Fruit fly (Drosophila melanogaster): ENCODE data around the gene Muc18B.

The Muc18B gene

DNA sequence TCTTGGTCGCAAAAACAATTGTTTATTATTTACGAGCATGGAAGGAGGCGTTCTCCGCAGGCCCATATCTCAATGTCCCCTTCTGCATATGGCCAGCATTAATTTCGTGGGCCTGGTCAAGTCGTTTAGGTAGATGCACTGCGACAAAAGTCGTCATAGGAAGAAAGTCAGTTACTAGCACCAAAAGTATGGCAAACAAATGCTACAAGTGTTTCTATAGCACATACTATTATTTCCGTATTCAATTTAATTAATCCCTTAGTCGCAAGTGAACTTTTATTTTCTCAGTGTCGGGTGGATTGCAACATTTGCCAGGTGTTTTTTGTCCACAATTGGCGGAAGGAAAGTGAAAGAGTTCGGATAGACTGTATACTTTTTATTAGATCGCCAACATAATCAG lies 42.4 kb upstream of the Muc18B start:
- TF ChIP-seq OdsH (GFP tag; optimal IDR thresholded peaks at IDR 0.05) (peak; percentile 48), Eip75B (GFP tag; optimal IDR thresholded peaks at IDR 0.05) (peak; percentile 35), Hr38 (GFP tag; optimal IDR thresholded peaks at IDR 0.05) (no peak), CG32006 (GFP tag; optimal IDR thresholded peaks at IDR 0.05) (peak; percentile 52), Met (GFP tag; optimal IDR thresholded peaks at IDR 0.05) (peak; percentile 27), CG8119 (GFP tag; IDR thresholded peaks at IDR 0.05) (peak; percentile 62; the same call in 2 of the 3 replicates), CG3032 (tag; optimal IDR thresholded peaks at IDR 0.05) (peak; percentile 58), CG8319 (GFP tag; optimal IDR thresholded peaks at IDR 0.05) (no peak), CG11294 (GFP tag; IDR thresholded peaks at IDR 0.05) (0 out of 2 replicates have a peak, but pooled peaks have one; percentile 13), Lpt (GFP tag; optimal IDR thresholded peaks at IDR 0.05) (peak; percentile 41), pdm3 (GFP tag; optimal IDR thresholded peaks at IDR 0.05) (peak; percentile 60), fkh (GFP tag; optimal IDR thresholded peaks at IDR 0.05) (no peak), CG9139 (GFP tag; optimal IDR thresholded peaks at IDR 0.05) (no peak), ss (GFP tag; optimal IDR thresholded peaks at IDR 0.05) (peak; percentile 39), dsx (GFP tag; optimal IDR thresholded peaks at IDR 0.05; ENCODE audit: poor library complexity, severe bottlenecking) (peak; percentile 62), Sox15 (GFP tag; optimal IDR thresholded peaks at IDR 0.05) (no peak), Gug (GFP tag; IDR thresholded peaks at IDR 0.05) (peak; percentile 35; the same call in 1 of the 2 replicates), CG31627 (GFP tag; optimal IDR thresholded peaks at IDR 0.05) (peak; percentile 34), Eip78C (GFP tag) (peak; percentile 85), dac (GFP tag; optimal IDR thresholded peaks at IDR 0.05) (no peak), acj6 (GFP tag; optimal IDR thresholded peaks at IDR 0.05) (peak; percentile 53), Smox (GFP tag; optimal IDR thresholded peaks at IDR 0.05) (no peak), CG3919 (GFP tag; optimal IDR thresholded peaks at IDR 0.05) (peak; percentile 61), fd85E (GFP tag; optimal IDR thresholded peaks at IDR 0.05) (no peak), CG34406 (GFP tag; optimal IDR thresholded peaks at IDR 0.05) (no peak), spab (GFP tag; optimal IDR thresholded peaks at IDR 0.05) (peak; percentile 49), cyc (GFP tag; optimal IDR thresholded peaks at IDR 0.05) (peak; percentile 13), Hr39 (GFP tag; optimal IDR thresholded peaks at IDR 0.05) (peak; percentile 9), achi (GFP tag; optimal IDR thresholded peaks at IDR 0.05) (peak; percentile 58), svp (GFP tag) (no peak), CG6792 (GFP tag; optimal IDR thresholded peaks at IDR 0.05) (peak; percentile 20), CG11762 (GFP tag; optimal IDR thresholded peaks at IDR 0.05; ENCODE audit: insufficient read depth) (no peak), esn (GFP tag; optimal IDR thresholded peaks at IDR 0.05) (no peak), fd59A (GFP tag; optimal IDR thresholded peaks at IDR 0.05) (peak; percentile 42), net (GFP tag; optimal IDR thresholded peaks at IDR 0.05) (peak; percentile 39), Eip93F (GFP tag; optimal IDR thresholded peaks at IDR 0.05) (no peak), Hr4 (GFP tag; optimal IDR thresholded peaks at IDR 0.05) (peak; percentile 58), CG6808 (GFP tag; optimal IDR thresholded peaks at IDR 0.05) (peak; percentile 41), Ets96B (tag; optimal IDR thresholded peaks at IDR 0.05) (peak; percentile 57), CG16779 (tag; optimal IDR thresholded peaks at IDR 0.05) (no peak), CG4318 (GFP tag; optimal IDR thresholded peaks at IDR 0.05) (peak; percentile 1), CG10669 (GFP tag; optimal IDR thresholded peaks at IDR 0.05) (peak; percentile 62), CG11902 (GFP tag; optimal IDR thresholded peaks at IDR 0.05) (no peak), CG8632 (GFP tag; optimal IDR thresholded peaks at IDR 0.05) (no peak), Sox14 (GFP tag; optimal IDR thresholded peaks at IDR 0.05) (peak; percentile 39), CG6854 (GFP tag; optimal IDR thresholded peaks at IDR 0.05) (no peak), eg (GFP tag; IDR thresholded peaks at IDR 0.05) (peak; percentile 76), CG1621 (tag; optimal IDR thresholded peaks at IDR 0.05) (peak; percentile 54), vri (GFP tag; optimal IDR thresholded peaks at IDR 0.05) (no peak), CG15336 (GFP tag; IDR thresholded peaks at IDR 0.05) (peak; percentile 58), CG6276 (GFP tag; optimal IDR thresholded peaks at IDR 0.05) (peak; percentile 22), CG6163 (GFP tag; IDR thresholded peaks at IDR 0.05) (peak; percentile 62), topi (GFP tag; optimal IDR thresholded peaks at IDR 0.05) (peak; percentile 32)
